Worm (Caenorhabditis elegans) whole organism, L4 larva: ENCODE data around the gene coh-3.

Source experiments
- F10B5.3 ChIP-seq: sonication (generic microtip); optimal IDR thresholded peaks from 2 replicates; lab custom pipeline; 2016; ENCODE audit warnings: mild to moderate bottlenecking, missing genetic modification characterization, missing compliant biosample characterization
- F26F4.8 ChIP-seq: fragments of 200-800 bp; sonication (Bioruptor generic); conservative IDR thresholded peaks from 2 replicates; pipeline ENCODE4 v1.3.6; 2022; ENCODE audit warnings: missing genetic modification characterization, missing compliant biosample characterization
- F49E8.2 ChIP-seq: sonication (generic microtip); optimal IDR thresholded peaks from 2 replicates; lab custom pipeline; 2016; ENCODE audit warnings: missing compliant biosample characterization, mild to moderate bottlenecking, missing genetic modification characterization, borderline replicate concordance
- T20F7.1 ChIP-seq: fragments of 200-800 bp; sonication (Bioruptor generic); optimal IDR thresholded peaks from 2 replicates; lab custom pipeline; 2018; ENCODE audit warnings: mild to moderate bottlenecking, missing genetic modification characterization, missing compliant biosample characterization
- T26A8.4 ChIP-seq: fragments of 200-800 bp; sonication (Bioruptor generic); IDR thresholded peaks from 2 replicates; pipeline ENCODE4 v1.3.6; 2022; ENCODE audit warnings: missing genetic modification characterization, missing compliant biosample characterization
- Y48G9A.11 ChIP-seq: fragments of 200-800 bp; sonication (Bioruptor generic); IDR thresholded peaks from 2 replicates; pipeline ENCODE4 v1.3.6; 2022; ENCODE audit warnings: missing genetic modification reagents, missing genetic modification characterization, missing compliant biosample characterization
- aha-1 ChIP-seq: fragments of 150-350 bp; peaks from one replicate; lab custom pipeline; 2014; ENCODE audit warnings: missing biosample characterization, missing genetic modification characterization
- ama-1 ChIP-seq: fragments of 150-350 bp; optimal IDR thresholded peaks from 2 replicates; lab custom pipeline; 2014; ENCODE audit warnings: inconsistent platforms, mixed read lengths
- arid-1 ChIP-seq: fragments of 200-800 bp; sonication (Bioruptor generic); conservative IDR thresholded peaks from 2 replicates; pipeline ENCODE4 v1.3.6; 2022; ENCODE audit warnings: missing genetic modification reagents, missing genetic modification characterization, missing compliant biosample characterization
- ceh-32 ChIP-seq: sonication (generic microtip); optimal IDR thresholded peaks from 2 replicates; lab custom pipeline; 2016; ENCODE audit warnings: mild to moderate bottlenecking, missing genetic modification characterization, missing compliant biosample characterization; ENCODE audit not compliant: poor library complexity
- ceh-44 ChIP-seq: fragments of 200-800 bp; sonication (Bioruptor generic); IDR thresholded peaks from 2 replicates; pipeline ENCODE4 v1.3.6; 2022; ENCODE audit warnings: missing genetic modification reagents, missing genetic modification characterization, missing compliant biosample characterization
- daf-16 ChIP-seq, 3 experiments: sonication (generic microtip); optimal IDR thresholded peaks; 2 replicates each; lab custom pipeline; 2016 to 2017; ENCODE audit warnings: missing genetic modification characterization in 3 of 3, missing genetic modification reagents in 3 of 3, mild to moderate bottlenecking in 2 of 3, missing compliant biosample characterization in 2 of 3, missing biosample characterization in 1 of 3, moderate library complexity in 1 of 3
- dmd-6 ChIP-seq: fragments of 200-800 bp; sonication (Bioruptor generic); IDR thresholded peaks from 2 replicates; pipeline ENCODE4 v1.3.6; 2022; ENCODE audit warnings: missing genetic modification reagents, missing genetic modification characterization, missing compliant biosample characterization
- dmd-8 ChIP-seq: fragments of 200-800 bp; sonication (Bioruptor generic); IDR thresholded peaks from 2 replicates; pipeline ENCODE4 v1.3.6; 2022; ENCODE audit warnings: missing genetic modification characterization, missing compliant biosample characterization
- dmd-9 ChIP-seq: fragments of 200-800 bp; sonication (Bioruptor generic); IDR thresholded peaks from 2 replicates; pipeline ENCODE4 v1.3.6; 2022; ENCODE audit warnings: missing genetic modification reagents, missing genetic modification characterization, missing compliant biosample characterization
- dve-1 ChIP-seq: sonication (generic microtip); optimal IDR thresholded peaks from 2 replicates; lab custom pipeline; 2017; ENCODE audit warnings: antibody characterized with exemption, mild to moderate bottlenecking, missing genetic modification characterization, missing compliant biosample characterization; ENCODE audit not compliant: insufficient read depth
- egl-43 ChIP-seq: fragments of 200-800 bp; sonication (Bioruptor generic); IDR thresholded peaks from 2 replicates; pipeline ENCODE4 v1.3.6; 2022; ENCODE audit warnings: missing genetic modification reagents, missing genetic modification characterization, missing compliant biosample characterization
- hlh-11 ChIP-seq: fragments of 200-800 bp; sonication (Bioruptor generic); optimal IDR thresholded peaks from 2 replicates; lab custom pipeline; 2018; ENCODE audit warnings: mild to moderate bottlenecking, missing genetic modification characterization, missing compliant biosample characterization
- hmg-1.1 ChIP-seq: fragments of 200-800 bp; sonication (Bioruptor generic); IDR thresholded peaks from 2 replicates; pipeline ENCODE4 v1.3.6; 2022; ENCODE audit warnings: missing genetic modification reagents, missing genetic modification characterization, missing compliant biosample characterization
- lin-29 ChIP-seq: fragments of 200-800 bp; sonication (Bioruptor generic); IDR thresholded peaks from 2 replicates; pipeline ENCODE4 v1.3.6; 2022; ENCODE audit warnings: missing genetic modification reagents, missing genetic modification characterization, missing compliant biosample characterization
- lin-38 ChIP-seq: fragments of 200-800 bp; sonication (Bioruptor generic); IDR thresholded peaks from 2 replicates; pipeline ENCODE4 v1.3.6; 2022; ENCODE audit warnings: missing genetic modification reagents, missing genetic modification characterization, missing compliant biosample characterization
- madf-5 ChIP-seq, 2 experiments: fragments of 200-800 bp; sonication (Bioruptor generic); IDR thresholded peaks; 2 replicates each; pipeline ENCODE4 v1.3.6; 2022; ENCODE audit warnings: missing compliant biosample characterization in 2 of 2, missing genetic modification characterization in 2 of 2
- mdt-29 ChIP-seq: fragments of 200-800 bp; sonication (Bioruptor generic); IDR thresholded peaks from 2 replicates; pipeline ENCODE4 v1.3.6; 2022; ENCODE audit warnings: missing genetic modification reagents, missing genetic modification characterization, missing compliant biosample characterization
- mes-2 ChIP-seq: sonication (generic microtip); optimal IDR thresholded peaks from 2 replicates; lab custom pipeline; 2016; ENCODE audit warnings: missing genotype, mild to moderate bottlenecking, missing genetic modification characterization, missing compliant biosample characterization; ENCODE audit not compliant: poor library complexity, severe bottlenecking
- nhr-102 ChIP-seq: sonication (generic microtip); optimal IDR thresholded peaks from 2 replicates; lab custom pipeline; 2016; ENCODE audit warnings: mild to moderate bottlenecking, missing genetic modification characterization, moderate library complexity, missing compliant biosample characterization
- nhr-11 ChIP-seq: fragments of 150-350 bp; optimal IDR thresholded peaks from 2 replicates; lab custom pipeline; 2014; ENCODE audit warnings: missing biosample characterization, missing genetic modification characterization
- nhr-41 ChIP-seq: fragments of 200-800 bp; sonication (Bioruptor generic); IDR thresholded peaks from 2 replicates; pipeline ENCODE4 v1.3.6; 2022; ENCODE audit warnings: missing genetic modification reagents, missing genetic modification characterization, missing compliant biosample characterization
- nhr-42 ChIP-seq: fragments of 200-800 bp; sonication (Bioruptor generic); IDR thresholded peaks from 2 replicates; pipeline ENCODE4 v1.3.6; 2022; ENCODE audit warnings: missing genetic modification characterization, missing compliant biosample characterization
- nhr-48 ChIP-seq: sonication (generic microtip); optimal IDR thresholded peaks from 2 replicates; lab custom pipeline; 2016; ENCODE audit warnings: mild to moderate bottlenecking, missing genetic modification characterization, missing compliant biosample characterization
- php-3 ChIP-seq: fragments of 200-800 bp; sonication (Bioruptor generic); IDR thresholded peaks from 2 replicates; pipeline ENCODE4 v1.3.6; 2022; ENCODE audit warnings: missing genetic modification reagents, missing genetic modification characterization, missing compliant biosample characterization
- saeg-2 ChIP-seq: fragments of 200-800 bp; sonication (Bioruptor generic); IDR thresholded peaks from 2 replicates; pipeline ENCODE4 v1.3.6; 2022; ENCODE audit warnings: missing genetic modification reagents, missing genetic modification characterization, missing compliant biosample characterization
- set-16 ChIP-seq: fragments of 200-800 bp; sonication (Bioruptor generic); IDR thresholded peaks from 2 replicates; pipeline ENCODE4 v1.3.6; 2022; ENCODE audit warnings: missing genetic modification reagents, missing genetic modification characterization, missing compliant biosample characterization
- snpc-1.2 ChIP-seq: fragments of 200-800 bp; sonication (Bioruptor generic); IDR thresholded peaks from 2 replicates; pipeline ENCODE4 v1.3.6; 2022; ENCODE audit warnings: missing genetic modification reagents, missing genetic modification characterization, missing compliant biosample characterization
- snpc-4 ChIP-seq: fragments of 150-350 bp; optimal IDR thresholded peaks from 2 replicates; lab custom pipeline; 2014; ENCODE audit warnings: missing biosample characterization, missing genetic modification characterization
- spr-1 ChIP-seq: sonication (generic microtip); optimal IDR thresholded peaks from 2 replicates; lab custom pipeline; 2016; ENCODE audit warnings: mild to moderate bottlenecking, missing genetic modification characterization, missing compliant biosample characterization
- tag-97 ChIP-seq: fragments of 200-800 bp; sonication (Bioruptor generic); IDR thresholded peaks from 2 replicates; pipeline ENCODE4 v1.3.6; 2022; ENCODE audit warnings: missing genetic modification characterization, missing compliant biosample characterization
- unc-62 ChIP-seq, 3 experiments: fragments of 150-350 bp in 1 of 3; sonication (generic microtip); optimal IDR thresholded peaks in 2 of 3; peaks in 1 of 3; 1 replicate in 1 of 3; 2 replicates in 2 of 3; lab custom pipeline; 2014 to 2017; ENCODE audit warnings: missing biosample characterization in 3 of 3, missing genetic modification characterization in 3 of 3, missing genetic modification reagents in 3 of 3, missing genotype in 1 of 3

Gene coh-3

DNA sequence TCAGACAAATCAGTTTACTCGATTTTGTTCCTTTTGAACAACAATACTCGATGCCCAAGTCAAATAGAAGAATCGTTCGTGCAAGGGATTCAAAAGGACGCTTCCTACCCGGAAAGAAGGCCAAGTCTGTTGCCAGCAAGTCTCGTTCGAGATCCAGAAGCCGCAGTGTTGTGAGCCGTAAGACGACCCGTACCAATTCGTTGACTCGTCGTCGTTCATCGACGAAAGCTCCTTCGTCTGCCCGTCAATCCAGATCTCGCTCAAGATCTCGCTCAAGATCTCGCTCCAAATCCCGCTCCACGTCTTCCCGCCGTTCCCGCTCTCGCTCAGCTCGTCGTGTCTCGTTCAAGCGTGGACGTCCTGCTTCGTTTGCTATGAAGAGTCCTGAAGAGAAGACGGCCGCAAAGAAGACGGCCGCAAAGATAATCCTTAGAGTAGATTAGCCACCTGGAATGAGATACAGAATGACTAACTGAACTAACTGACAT, 3.4 kb downstream of the coh-3 start, which contains the start of gene F08H9.2:
Gene F08H9.2 (plus strand): TSS at position 51 of the 488 bp plus-strand sequence.
- TF ChIP-seq arid-1 = no peak
- TF ChIP-seq ceh-32 (tag; lab: Kevin White, UChicago) = no peak
- no peak for TF ChIP-seq tag-97 (GFP tag; lab: Robert Waterston, UW)
- TF ChIP-seq lin-29 (GFP tag; lab: Robert Waterston, UW) = no peak
- TF ChIP-seq unc-62 (GFP tag; optimal IDR thresholded peaks at IDR 0.05 in 1 of 2; lab: Kevin White, UChicago) = peak in 1 of 2 experiments; percentile 56
- no peak for TF ChIP-seq unc-62 (tag; optimal IDR thresholded peaks at IDR 0.05; lab: Kevin White, UChicago)
- peak; percentile 72 for TF ChIP-seq set-16 (GFP tag; lab: Robert Waterston, UW)
- no peak for TF ChIP-seq F26F4.8 (GFP tag; lab: Robert Waterston, UW)
- TF ChIP-seq dmd-9 (GFP tag; lab: Robert Waterston, UW) = no peak
- no peak for TF ChIP-seq ama-1 (lab: Kevin White, UChicago)
- no peak for TF ChIP-seq hmg-1.1 (GFP tag; lab: Robert Waterston, UW)
- TF ChIP-seq, all 104 proteins: peak for 2

DNA sequence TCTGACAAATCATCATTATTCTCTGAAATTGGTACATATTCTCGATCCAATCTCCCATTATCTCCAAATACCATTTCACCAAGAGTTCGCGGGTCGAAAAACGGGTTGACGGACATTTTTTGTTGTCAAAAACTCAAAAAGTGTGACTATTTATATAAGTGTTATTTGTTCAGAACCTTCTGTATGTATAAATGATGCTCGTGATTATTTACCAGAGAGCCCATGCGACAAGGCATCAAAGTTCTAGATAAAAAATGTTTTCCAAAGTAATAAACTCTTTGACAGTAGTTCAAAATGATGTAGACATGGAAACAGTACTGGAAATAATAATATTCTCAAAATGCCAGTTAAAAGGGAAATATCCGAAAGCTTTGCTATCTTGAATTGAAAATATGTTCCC, 5.4 kb downstream of the coh-3 start:
- peak; percentile 71 for TF ChIP-seq aha-1 (tag; lab: Kevin White, UChicago)
- no peak for TF ChIP-seq daf-16 (GFP tag; optimal IDR thresholded peaks at IDR 0.05; lab: Kevin White, UChicago)
- TF ChIP-seq daf-16 (tag; optimal IDR thresholded peaks at IDR 0.05; lab: Kevin White, UChicago) = peak; percentile 58
- no peak for TF ChIP-seq nhr-11
- no peak for TF ChIP-seq spr-1
- TF ChIP-seq T20F7.1 (GFP tag; lab: Kevin White, UChicago) = no peak

DNA sequence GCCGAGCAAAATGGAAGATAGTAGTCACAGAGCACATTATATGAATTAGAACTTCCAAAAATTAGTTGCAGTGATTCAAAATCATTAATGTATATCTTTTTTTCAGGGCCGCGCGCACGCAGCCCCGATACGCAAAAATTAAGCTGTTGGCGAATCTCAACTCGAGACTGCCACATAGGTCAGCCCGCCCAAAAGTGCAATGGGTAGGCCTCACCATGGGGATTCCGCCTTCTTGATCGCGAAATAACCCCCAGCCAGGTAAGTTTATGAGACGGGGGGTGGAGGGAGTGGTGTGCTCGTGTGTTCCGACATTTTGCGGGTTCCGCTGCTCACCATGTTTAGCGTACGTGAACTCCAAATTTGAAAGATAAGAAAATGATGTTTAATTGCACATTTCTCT, 5.9 kb downstream of the coh-3 start, which contains the start of gene F08H9.3:
Gene F08H9.3 (minus strand): TSS at position 252 of the 400 bp plus-strand sequence.
- peak; percentile 73 for TF ChIP-seq snpc-1.2 (GFP tag; lab: Robert Waterston, UW)
- TF ChIP-seq nhr-102 (tag; lab: Kevin White, UChicago) = peak; percentile 70
- TF ChIP-seq snpc-4 (tag; lab: Kevin White, UChicago) = peak; percentile 69
- peak; percentile 24 for TF ChIP-seq mes-2 (tag; lab: Kevin White, UChicago)
- peak; percentile 79 for TF ChIP-seq T26A8.4 (GFP tag; lab: Robert Waterston, UW)
- TF ChIP-seq php-3 (GFP tag; lab: Robert Waterston, UW) = peak; percentile 58; the same call in 1 of the 2 replicates
- peak; percentile 63 for TF ChIP-seq F49E8.2 (tag; lab: Kevin White, UChicago)
- TF ChIP-seq nhr-42 (GFP tag; lab: Robert Waterston, UW) = 0 out of 2 replicates have a peak, but pooled peaks have one; percentile 30
- peak; percentile 76 for TF ChIP-seq dve-1 (tag; lab: Kevin White, UChicago)
- 0 out of 2 replicates have a peak, but pooled peaks have one; percentile 38 for TF ChIP-seq dmd-8 (GFP tag; lab: Robert Waterston, UW)
- peak; percentile 59 for TF ChIP-seq spr-1
- 0 out of 2 replicates have a peak, but pooled peaks have one; percentile 36 for TF ChIP-seq mdt-29 (GFP tag; lab: Robert Waterston, UW)
- TF ChIP-seq set-16 (GFP tag; lab: Robert Waterston, UW) = peak; percentile 54
- peak; percentile 43 for TF ChIP-seq dmd-6 (GFP tag; lab: Robert Waterston, UW)
- peak; percentile 24 for TF ChIP-seq hlh-11 (tag; lab: Kevin White, UChicago)
- TF ChIP-seq daf-16 (GFP tag; optimal IDR thresholded peaks at IDR 0.05; lab: Kevin White, UChicago) = peak in 1 of 2 experiments; percentile 60
- TF ChIP-seq daf-16 (tag; optimal IDR thresholded peaks at IDR 0.05; lab: Kevin White, UChicago) = peak; percentile 50
- peak; percentile 64 for TF ChIP-seq lin-38
- TF ChIP-seq nhr-41 (GFP tag; lab: Robert Waterston, UW) = 0 out of 2 replicates have a peak, but pooled peaks have one; percentile 37
- 0 out of 2 replicates have a peak, but pooled peaks have one; percentile 20 for TF ChIP-seq dmd-9 (GFP tag; lab: Robert Waterston, UW)
- 0 out of 4 replicates have a peak, but pooled peaks of 1 of the 2 experiments have one; percentile 18 for TF ChIP-seq madf-5 (GFP tag; IDR thresholded peaks at IDR 0.05; lab: Robert Waterston, UW)
- peak; percentile 76 for TF ChIP-seq egl-43
- TF ChIP-seq Y48G9A.11 = peak; percentile 67
- TF ChIP-seq nhr-48 (tag; lab: Kevin White, UChicago) = peak; percentile 46
- peak; percentile 28 for TF ChIP-seq F10B5.3
- TF ChIP-seq saeg-2 (GFP tag; lab: Robert Waterston, UW) = 0 out of 2 replicates have a peak, but pooled peaks have one; percentile 13
- TF ChIP-seq ceh-44 (GFP tag; lab: Robert Waterston, UW) = peak; percentile 87
- TF ChIP-seq hmg-1.1 (GFP tag; lab: Robert Waterston, UW) = 0 out of 2 replicates have a peak, but pooled peaks have one; percentile 30
